ENCODE assay signal across 2 worm cellular contexts in the genomic region with DNA sequence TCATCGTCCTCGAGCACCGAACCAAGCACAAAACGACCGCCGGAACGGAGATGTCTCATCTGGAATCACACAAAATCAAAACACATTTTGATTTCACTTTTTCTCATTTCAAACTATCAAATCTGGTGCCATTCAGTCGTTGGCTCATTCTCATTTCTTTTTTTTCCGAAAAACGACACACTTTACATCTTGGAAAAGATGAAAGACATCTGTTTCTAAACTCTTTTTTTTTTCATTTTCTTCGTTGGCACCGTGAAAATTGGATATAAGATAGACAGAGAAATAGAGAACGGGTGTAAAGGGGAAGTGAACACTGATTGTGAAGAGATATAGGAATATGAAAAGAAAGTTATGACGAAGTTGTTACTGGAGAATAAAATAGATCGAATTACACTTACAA.
TF ChIP-seq lines count a peak whose summit lies in the region.

No protein-coding gene starts in this region.

TF ChIP-seq in whole organism, L1 larva, 84 proteins besides CTCF, POLR2A, EP300 and RAD21 (continues in another document):
- TF ChIP-seq F16B12.6 (tag; optimal IDR thresholded peaks at IDR 0.05; lab: Kevin White, UChicago) (no peak), ztf-11 (tag; optimal IDR thresholded peaks at IDR 0.05; lab: Kevin White, UChicago) (no peak), snu-23 (GFP tag; optimal IDR thresholded peaks at IDR 0.05; lab: Kevin White, UChicago) (no peak), nhr-76 (tag; optimal IDR thresholded peaks at IDR 0.05; lab: Kevin White, UChicago) (no peak), mep-1 (tag; optimal IDR thresholded peaks at IDR 0.05; lab: Kevin White, UChicago) (peak; percentile 15), lsy-2 (tag; optimal IDR thresholded peaks at IDR 0.05; lab: Kevin White, UChicago) (peak in 1 of 2 experiments; percentile 31), nhr-47 (tag; optimal IDR thresholded peaks at IDR 0.05; lab: Kevin White, UChicago) (no peak), nhr-28 (tag; optimal IDR thresholded peaks at IDR 0.05; lab: Kevin White, UChicago) (no peak), jun-1 (tag; optimal IDR thresholded peaks at IDR 0.05; lab: Kevin White, UChicago) (no peak), ceh-8 (GFP tag; optimal IDR thresholded peaks at IDR 0.05; lab: Kevin White, UChicago) (no peak), unc-62 (GFP tag; optimal IDR thresholded peaks at IDR 0.05; lab: Kevin White, UChicago) (no peak), tlp-1 (tag; optimal IDR thresholded peaks at IDR 0.05; lab: Kevin White, UChicago) (no peak), aha-1 (tag; optimal IDR thresholded peaks at IDR 0.05; lab: Kevin White, UChicago) (no peak), nhr-237 (tag; optimal IDR thresholded peaks at IDR 0.05; lab: Kevin White, UChicago) (no peak), rnt-1 (tag; optimal IDR thresholded peaks at IDR 0.05; lab: Kevin White, UChicago) (no peak), ceh-82 (tag; optimal IDR thresholded peaks at IDR 0.05; lab: Kevin White, UChicago) (no peak), hlh-4 (tag; optimal IDR thresholded peaks at IDR 0.05; lab: Kevin White, UChicago) (no peak), ceh-90 (tag; optimal IDR thresholded peaks at IDR 0.05; lab: Kevin White, UChicago) (no peak), swsn-7 (tag; optimal IDR thresholded peaks at IDR 0.05; lab: Kevin White, UChicago) (no peak), ceh-88 (GFP tag; IDR thresholded peaks at IDR 0.05; lab: Robert Waterston, UW) (no peak), fkh-4 (tag; optimal IDR thresholded peaks at IDR 0.05; lab: Kevin White, UChicago; ENCODE audit: borderline replicate concordance) (peak; percentile 66), fkh-10 (GFP tag; optimal IDR thresholded peaks at IDR 0.05; lab: Kevin White, UChicago) (no peak), grh-1 (GFP tag; IDR thresholded peaks at IDR 0.05; lab: Robert Waterston, UW) (no peak), alr-1 (tag; optimal IDR thresholded peaks at IDR 0.05; lab: Kevin White, UChicago; ENCODE audit: borderline replicate concordance) (no peak), efl-3 (GFP tag; optimal IDR thresholded peaks at IDR 0.05; lab: Kevin White, UChicago) (no peak), lin-14 (GFP tag; optimal IDR thresholded peaks at IDR 0.05; lab: Kevin White, UChicago) (peak; percentile 65), aly-2 (tag; optimal IDR thresholded peaks at IDR 0.05; lab: Kevin White, UChicago) (no peak), lin-35 (GFP tag; optimal IDR thresholded peaks at IDR 0.05; lab: Kevin White, UChicago) (no peak), zip-4 (GFP tag; optimal IDR thresholded peaks at IDR 0.05; lab: Kevin White, UChicago) (no peak), egl-13 (tag; optimal IDR thresholded peaks at IDR 0.05; lab: Kevin White, UChicago) (no peak), sox-4 (tag; optimal IDR thresholded peaks at IDR 0.05; lab: Kevin White, UChicago) (no peak), mdl-1 (tag; optimal IDR thresholded peaks at IDR 0.05; lab: Kevin White, UChicago) (no peak), lin-39 (tag; optimal IDR thresholded peaks at IDR 0.05; lab: Kevin White, UChicago) (no peak), pag-3 (tag; optimal IDR thresholded peaks at IDR 0.05; lab: Kevin White, UChicago; ENCODE audit: borderline replicate concordance, insufficient read depth) (peak; percentile 95), nhr-20 (tag; optimal IDR thresholded peaks at IDR 0.05; lab: Kevin White, UChicago) (no peak), dsc-1 (tag; optimal IDR thresholded peaks at IDR 0.05; lab: Kevin White, UChicago) (peak; percentile 93), mab-9 (GFP tag; IDR thresholded peaks at IDR 0.05; lab: Robert Waterston, UW) (no peak), lin-13 (GFP tag; optimal IDR thresholded peaks at IDR 0.05; lab: Kevin White, UChicago) (no peak), C04F5.9 (tag; optimal IDR thresholded peaks at IDR 0.05; lab: Kevin White, UChicago) (no peak), irx-1 (tag; optimal IDR thresholded peaks at IDR 0.05; lab: Kevin White, UChicago) (no peak), sup-37 (GFP tag; optimal IDR thresholded peaks at IDR 0.05; lab: Kevin White, UChicago) (no peak), zag-1 (tag; optimal IDR thresholded peaks at IDR 0.05; lab: Kevin White, UChicago) (no peak), snpc-4 (tag; optimal IDR thresholded peaks at IDR 0.05; lab: Kevin White, UChicago) (no peak), nhr-11 (tag; optimal IDR thresholded peaks at IDR 0.05; lab: Kevin White, UChicago) (no peak), nhr-90 (tag; optimal IDR thresholded peaks at IDR 0.05; lab: Kevin White, UChicago; ENCODE audit: poor library complexity) (no peak)

TF ChIP-seq in whole organism, L2 larva, 48 proteins besides CTCF, POLR2A, EP300 and RAD21:
- no peak for TF ChIP-seq lsy-2 (tag; optimal IDR thresholded peaks at IDR 0.05; lab: Kevin White, UChicago)
- TF ChIP-seq F13H6.1 (tag; optimal IDR thresholded peaks at IDR 0.05; lab: Kevin White, UChicago), result peak; percentile 23
- peak; percentile 33 for TF ChIP-seq C34F6.9 (tag; optimal IDR thresholded peaks at IDR 0.05; lab: Kevin White, UChicago)
